Worm (Caenorhabditis elegans): Measurements from ENCODE around the gene ubh-1.
A peak's percentile ranks its signal among the peaks of the same experiment; 100 is the strongest.

The ubh-1 gene

ce11 chrV:6516491-6517304, 5.5 kb upstream of the ubh-1 start, which contains the start of gene mdh-1 (continued):
- TF ChIP-seq aptf-2 (GFP tag; conservative IDR thresholded peaks at IDR 0.05) (no peak), madf-8 (GFP tag; conservative IDR thresholded peaks at IDR 0.05) (no peak), hsf-1 (GFP tag; IDR thresholded peaks at IDR 0.05) (no peak), sptf-2 (GFP tag; optimal IDR thresholded peaks at IDR 0.05) (no peak), mcd-1 (GFP tag; IDR thresholded peaks at IDR 0.05) (peak; percentile 44; the same call in 1 of the 2 replicates), madf-3 (GFP tag; IDR thresholded peaks at IDR 0.05) (no peak), snpc-3.4 (tag; optimal IDR thresholded peaks at IDR 0.05) (no peak), ceh-79 (tag; optimal IDR thresholded peaks at IDR 0.05) (no peak), attf-3 (GFP tag; conservative IDR thresholded peaks at IDR 0.05) (no peak), F22D6.2 (tag; optimal IDR thresholded peaks at IDR 0.05) (no peak), lsy-27 (tag; optimal IDR thresholded peaks at IDR 0.05; ENCODE audit: borderline replicate concordance, insufficient read depth) (no peak), nfya-2 (GFP tag; IDR thresholded peaks at IDR 0.05) (no peak), B0336.3 (GFP tag; IDR thresholded peaks at IDR 0.05) (no peak), tlf-1 (GFP tag; optimal IDR thresholded peaks at IDR 0.05) (no peak), nfyb-1 (GFP tag; IDR thresholded peaks at IDR 0.05) (peak; percentile 40; the same call in 1 of the 2 replicates), xnd-1 (tag; optimal IDR thresholded peaks at IDR 0.05) (no peak), cebp-1 (GFP tag; IDR thresholded peaks at IDR 0.05) (no peak), cebp-1 (tag; optimal IDR thresholded peaks at IDR 0.05) (no peak), dpff-1 (tag; optimal IDR thresholded peaks at IDR 0.05) (no peak), lag-1 (GFP tag; IDR thresholded peaks at IDR 0.05) (no peak), rec-8 (tag; optimal IDR thresholded peaks at IDR 0.05) (no peak), T07F8.4 (tag; optimal IDR thresholded peaks at IDR 0.05) (no peak), K12H6.12 (tag; optimal IDR thresholded peaks at IDR 0.05) (peak; percentile 4), aptf-3 (GFP tag; IDR thresholded peaks at IDR 0.05) (no peak), let-607 (tag; optimal IDR thresholded peaks at IDR 0.05) (peak in 1 of 2 experiments; percentile 24), ceh-58 (GFP tag; IDR thresholded peaks at IDR 0.05) (no peak), repo-1 (tag; optimal IDR thresholded peaks at IDR 0.05) (no peak), Y79H2A.3 (GFP tag; conservative IDR thresholded peaks at IDR 0.05) (no peak), F37B4.10 (GFP tag; IDR thresholded peaks at IDR 0.05) (no peak), Y67H2A.10 (GFP tag; conservative IDR thresholded peaks at IDR 0.05) (no peak), egl-18 (GFP tag; IDR thresholded peaks at IDR 0.05) (no peak), nfya-1 (tag; optimal IDR thresholded peaks at IDR 0.05; ENCODE audit: borderline replicate concordance, insufficient read depth) (no peak), dox-1 (GFP tag; IDR thresholded peaks at IDR 0.05) (0 out of 2 replicates have a peak, but pooled peaks have one; percentile 10), tbp1 (GFP tag; optimal IDR thresholded peaks at IDR 0.05) (no peak), ceh-91 (GFP tag; IDR thresholded peaks at IDR 0.05) (no peak), ztf-6 (GFP tag; IDR thresholded peaks at IDR 0.05) (no peak), hmg-20 (GFP tag; IDR thresholded peaks at IDR 0.05) (no peak), lin-26 (GFP tag; IDR thresholded peaks at IDR 0.05) (no peak), F39B2.1 (GFP tag; IDR thresholded peaks at IDR 0.05) (no peak), fkh-3 (tag; optimal IDR thresholded peaks at IDR 0.05) (no peak), akir-1 (GFP tag; optimal IDR thresholded peaks at IDR 0.05) (no peak), K11D2.4 (GFP tag; IDR thresholded peaks at IDR 0.05) (no peak), unc-130 (GFP tag; optimal IDR thresholded peaks at IDR 0.05) (no peak), ekl-4 (GFP tag; IDR thresholded peaks at IDR 0.05) (no peak), lin-35 (GFP tag; optimal IDR thresholded peaks at IDR 0.05) (no peak), him-1 (tag; optimal IDR thresholded peaks at IDR 0.05) (no peak), chd-7 (tag; optimal IDR thresholded peaks at IDR 0.05) (no peak)
